Worm (Caenorhabditis elegans) whole organism, L1 larva: ENCODE data around the gene rpl-36.A.
A peak's percentile ranks its signal among the peaks of the same experiment; 100 is the strongest.

ENCODE experiments used
- C04F5.9 ChIP-seq: sonication (generic microtip); optimal IDR thresholded peaks from 2 replicates; lab custom pipeline; 2016; ENCODE audit warnings: missing genetic modification characterization, missing compliant biosample characterization
- C34B4.2 ChIP-seq: sonication (generic microtip); optimal IDR thresholded peaks from 2 replicates; lab custom pipeline; 2017; ENCODE audit warnings: mild to moderate bottlenecking, missing genetic modification characterization, missing compliant biosample characterization
- Y116A8C.19 ChIP-seq: sonication (generic microtip); optimal IDR thresholded peaks from 2 replicates; lab custom pipeline; 2016; ENCODE audit warnings: missing compliant biosample characterization, missing genetic modification characterization, borderline replicate concordance
- aly-2 ChIP-seq: fragments of 150-350 bp; optimal IDR thresholded peaks from 2 replicates; lab custom pipeline; 2014; ENCODE audit warnings: missing biosample characterization, missing genetic modification characterization
- ceh-63 ChIP-seq: fragments of 200-800 bp; sonication (Bioruptor generic); optimal IDR thresholded peaks from 2 replicates; lab custom pipeline; 2018; ENCODE audit warnings: mild to moderate bottlenecking, missing genetic modification characterization, missing compliant biosample characterization
- ceh-8 ChIP-seq: fragments of 200-800 bp; sonication (Bioruptor generic); optimal IDR thresholded peaks from 2 replicates; lab custom pipeline; 2018; ENCODE audit warnings: mild to moderate bottlenecking, missing genetic modification characterization, moderate library complexity, missing compliant biosample characterization
- ceh-90 ChIP-seq: sonication (generic microtip); optimal IDR thresholded peaks from 2 replicates; lab custom pipeline; 2016; ENCODE audit warnings: missing genetic modification characterization, missing compliant biosample characterization
- dpl-1 ChIP-seq, 3 experiments: fragments of 150-350 bp in 2 of 3; sonication (generic microtip) in 1 of 3; optimal IDR thresholded peaks; 2 replicates each; lab custom pipeline; 2014 to 2017; ENCODE audit warnings: missing biosample characterization in 3 of 3, missing genetic modification characterization in 3 of 3, missing genetic modification reagents in 3 of 3
- dsc-1 ChIP-seq: sonication (generic microtip); optimal IDR thresholded peaks from 2 replicates; lab custom pipeline; 2016; ENCODE audit warnings: mild to moderate bottlenecking, missing genetic modification characterization, missing compliant biosample characterization
- efl-3 ChIP-seq: fragments of 200-800 bp; sonication (Bioruptor generic); optimal IDR thresholded peaks from 2 replicates; lab custom pipeline; 2018; ENCODE audit warnings: mild to moderate bottlenecking, missing genetic modification characterization, missing compliant biosample characterization
- egl-13 ChIP-seq: sonication (generic microtip); optimal IDR thresholded peaks from 2 replicates; lab custom pipeline; 2016; ENCODE audit warnings: missing genotype, missing genetic modification reagents, missing genetic modification characterization, missing compliant biosample characterization
- egl-27 ChIP-seq, 2 experiments: fragments of 150-350 bp in 1 of 2; sonication (generic microtip); optimal IDR thresholded peaks; 3 replicates each; lab custom pipeline; 2017 to 2018; ENCODE audit warnings: missing biosample characterization in 2 of 2, missing genetic modification characterization in 2 of 2, missing genetic modification reagents in 2 of 2
- elt-2 ChIP-seq: sonication (generic microtip); optimal IDR thresholded peaks from 2 replicates; lab custom pipeline; 2016; ENCODE audit warnings: missing genetic modification characterization, mild to moderate bottlenecking, inconsistent platforms, missing compliant biosample characterization, missing genetic modification reagents
- elt-3 ChIP-seq, 6 experiments: fragments of 150-350 bp in 1 of 6; sonication (generic microtip); optimal IDR thresholded peaks; 2 replicates each; lab custom pipeline; 2017 to 2018; ENCODE audit warnings: missing biosample characterization in 6 of 6, missing genetic modification characterization in 6 of 6, inconsistent platforms in 1 of 6
- ets-5 ChIP-seq: fragments of 200-800 bp; sonication (Bioruptor generic); IDR thresholded peaks from 2 replicates; pipeline ENCODE4 v1.3.6; 2022; ENCODE audit warnings: missing genetic modification characterization, missing compliant biosample characterization
- fkh-4 ChIP-seq: sonication (generic microtip); optimal IDR thresholded peaks from 2 replicates; lab custom pipeline; 2016; ENCODE audit warnings: missing compliant biosample characterization, missing genetic modification characterization, borderline replicate concordance
- hpl-2 ChIP-seq: fragments of 150-350 bp; optimal IDR thresholded peaks from 2 replicates; lab custom pipeline; 2014; ENCODE audit warnings: missing biosample characterization, missing genetic modification reagents, missing genetic modification characterization
- jun-1 ChIP-seq: fragments of 150-350 bp; optimal IDR thresholded peaks from 2 replicates; lab custom pipeline; 2014; ENCODE audit warnings: missing biosample characterization, missing genetic modification reagents, missing genetic modification characterization
- lin-13 ChIP-seq: fragments of 150-350 bp; optimal IDR thresholded peaks from 2 replicates; lab custom pipeline; 2014; ENCODE audit warnings: missing biosample characterization, missing genetic modification reagents, missing genetic modification characterization
- lin-14 ChIP-seq: fragments of 200-800 bp; sonication (Bioruptor generic); optimal IDR thresholded peaks from 2 replicates; lab custom pipeline; 2018; ENCODE audit warnings: mild to moderate bottlenecking, missing genetic modification characterization, moderate library complexity, missing compliant biosample characterization
- lin-15B ChIP-seq: fragments of 150-350 bp; sonication (generic microtip); optimal IDR thresholded peaks from 3 replicates; lab custom pipeline; 2014; ENCODE audit warnings: missing biosample characterization, missing genetic modification characterization
- lsy-2 ChIP-seq, 2 experiments: fragments of 150-350 bp; optimal IDR thresholded peaks; 2 replicates each; lab custom pipeline; 2014; ENCODE audit warnings: missing biosample characterization in 2 of 2, missing genetic modification characterization in 2 of 2
- mdl-1 ChIP-seq, 2 experiments: fragments of 150-350 bp; optimal IDR thresholded peaks; 2 replicates each; lab custom pipeline; 2014 to 2017; ENCODE audit warnings: missing biosample characterization in 2 of 2, missing genetic modification characterization in 2 of 2, inconsistent platforms in 1 of 2
- mef-2 ChIP-seq: fragments of 150-350 bp; optimal IDR thresholded peaks from 2 replicates; lab custom pipeline; 2014; ENCODE audit warnings: missing biosample characterization, missing genetic modification characterization
- nhr-12 ChIP-seq: sonication (generic microtip); optimal IDR thresholded peaks from 2 replicates; lab custom pipeline; 2017; ENCODE audit warnings: missing biosample characterization, missing genetic modification characterization
- nhr-19 ChIP-seq: fragments of 200-800 bp; sonication (Bioruptor generic); conservative IDR thresholded peaks from 2 replicates; pipeline ENCODE4 v1.3.6; 2022; ENCODE audit warnings: missing genetic modification characterization, missing compliant biosample characterization
- nhr-20 ChIP-seq: sonication (generic microtip); optimal IDR thresholded peaks from 2 replicates; lab custom pipeline; 2016; ENCODE audit warnings: mild to moderate bottlenecking, missing genetic modification characterization, missing compliant biosample characterization
- nhr-237 ChIP-seq: fragments of 150-350 bp; optimal IDR thresholded peaks from 2 replicates; lab custom pipeline; 2014; ENCODE audit warnings: missing biosample characterization, missing genetic modification characterization
- nhr-28 ChIP-seq: fragments of 150-350 bp; optimal IDR thresholded peaks from 2 replicates; lab custom pipeline; 2014; ENCODE audit warnings: missing biosample characterization, missing genetic modification characterization
- nhr-47 ChIP-seq: sonication (generic microtip); optimal IDR thresholded peaks from 2 replicates; lab custom pipeline; 2016; ENCODE audit warnings: mild to moderate bottlenecking, missing genetic modification characterization, moderate library complexity, missing compliant biosample characterization
- nhr-71 ChIP-seq: sonication (generic microtip); optimal IDR thresholded peaks from 2 replicates; lab custom pipeline; 2016; ENCODE audit warnings: mild to moderate bottlenecking, missing genetic modification characterization, moderate library complexity, missing compliant biosample characterization
- nhr-77 ChIP-seq: fragments of 150-350 bp; optimal IDR thresholded peaks from 2 replicates; lab custom pipeline; 2014; ENCODE audit warnings: missing biosample characterization, missing genetic modification characterization
- nhr-84 ChIP-seq: sonication (generic microtip); optimal IDR thresholded peaks from 2 replicates; lab custom pipeline; 2017; ENCODE audit warnings: missing biosample characterization, missing genetic modification characterization
- nhr-85 ChIP-seq: sonication (generic microtip); peaks from one replicate; lab custom pipeline; 2016; ENCODE audit warnings: missing genetic modification characterization, inconsistent platforms, missing compliant biosample characterization
- nhr-90 ChIP-seq: sonication (generic microtip); optimal IDR thresholded peaks from 2 replicates; lab custom pipeline; 2016; ENCODE audit warnings: mild to moderate bottlenecking, missing genetic modification characterization, missing compliant biosample characterization; ENCODE audit not compliant: poor library complexity
- pag-3 ChIP-seq: sonication (generic microtip); optimal IDR thresholded peaks from 2 replicates; lab custom pipeline; 2017; ENCODE audit warnings: missing genetic modification characterization, mild to moderate bottlenecking, missing compliant biosample characterization, antibody characterized with exemption, borderline replicate concordance; ENCODE audit not compliant: insufficient read depth
- pax-3 ChIP-seq: fragments of 200-800 bp; sonication (Bioruptor generic); optimal IDR thresholded peaks from 2 replicates; lab custom pipeline; 2018; ENCODE audit warnings: mild to moderate bottlenecking, missing genetic modification characterization, moderate library complexity, missing compliant biosample characterization
- pqm-1 ChIP-seq: sonication (generic microtip); optimal IDR thresholded peaks from 3 replicates; lab custom pipeline; 2017; ENCODE audit warnings: missing biosample characterization, missing genetic modification characterization
- skn-1 ChIP-seq: fragments of 150-350 bp; optimal IDR thresholded peaks from 2 replicates; lab custom pipeline; 2014; ENCODE audit warnings: missing biosample characterization, missing genetic modification characterization
- sptf-1 ChIP-seq: fragments of 150-350 bp; optimal IDR thresholded peaks from 2 replicates; lab custom pipeline; 2014; ENCODE audit warnings: missing biosample characterization, missing genetic modification characterization
- swsn-7 ChIP-seq: sonication (generic microtip); optimal IDR thresholded peaks from 2 replicates; lab custom pipeline; 2016; ENCODE audit warnings: missing genetic modification characterization, missing compliant biosample characterization
- unc-130 ChIP-seq: fragments of 150-350 bp; optimal IDR thresholded peaks from 2 replicates; lab custom pipeline; 2017; ENCODE audit warnings: missing biosample characterization, missing genetic modification characterization, inconsistent platforms
- unc-62 ChIP-seq: fragments of 150-350 bp; optimal IDR thresholded peaks from 2 replicates; lab custom pipeline; 2014; ENCODE audit warnings: missing biosample characterization, missing genetic modification reagents, missing genetic modification characterization
- vab-15 ChIP-seq: sonication (generic microtip); optimal IDR thresholded peaks from 2 replicates; lab custom pipeline; 2017; ENCODE audit warnings: missing genotype, mild to moderate bottlenecking, missing genetic modification characterization, missing compliant biosample characterization
- zag-1 ChIP-seq: fragments of 150-350 bp; optimal IDR thresholded peaks from 2 replicates; lab custom pipeline; 2014; ENCODE audit warnings: missing biosample characterization, missing genetic modification characterization
- ztf-11 ChIP-seq, 2 experiments: sonication (generic microtip); optimal IDR thresholded peaks; 2 replicates each; lab custom pipeline; 2016 to 2017; ENCODE audit warnings: missing genetic modification characterization in 2 of 2, missing biosample characterization in 1 of 2, missing compliant biosample characterization in 1 of 2

rpl-36.A gene

DNA sequence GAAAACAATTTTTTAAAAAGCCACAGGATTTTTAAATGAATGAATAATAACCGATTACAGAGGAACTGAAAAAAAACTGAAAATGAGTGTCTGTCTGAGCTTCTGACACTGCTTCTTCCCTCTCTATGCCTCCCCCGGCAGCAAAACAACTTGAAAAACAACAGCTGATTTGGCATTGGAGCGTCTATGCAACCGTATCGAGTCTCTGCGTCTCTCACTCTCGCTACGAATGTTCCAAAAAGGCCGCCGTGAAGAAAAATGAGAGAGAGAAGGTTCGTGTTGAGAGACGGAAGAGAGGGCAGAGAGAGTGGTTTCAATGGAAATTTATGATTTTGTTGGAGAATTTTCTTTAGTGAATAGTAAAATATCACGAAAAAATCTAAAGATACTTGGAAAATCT is 6.0 kb upstream of the rpl-36.A start (continued):
- TF ChIP-seq nhr-19 (peak; percentile 6; the same call in 1 of the 2 replicates), ets-5 (GFP tag; lab: Robert Waterston, UW) (no peak), mdl-1 (tag; optimal IDR thresholded peaks at IDR 0.05; lab: Kevin White, UChicago) (peak in 1 of 2 experiments; percentile 51), fkh-4 (no peak)

DNA sequence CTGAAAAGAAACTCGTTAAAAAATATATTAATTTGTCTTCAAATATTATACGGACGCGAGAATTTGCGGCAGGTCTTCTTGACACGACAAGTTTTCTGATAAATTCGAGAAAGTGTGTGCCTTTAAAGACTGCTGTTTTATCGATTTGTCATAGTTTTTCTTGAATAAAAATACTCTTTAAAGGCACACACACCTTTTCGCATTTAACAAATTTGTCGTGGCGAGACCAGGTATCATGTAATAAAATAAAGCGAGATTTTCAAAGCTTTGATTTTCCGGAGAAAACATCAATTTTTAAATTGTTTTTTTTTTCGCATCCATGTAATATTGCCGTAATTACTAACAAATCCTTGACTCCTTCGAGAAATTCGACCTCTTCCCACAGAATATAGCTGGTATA is 4.2 kb upstream of the rpl-36.A start:
- no peak for TF ChIP-seq elt-2
- TF ChIP-seq efl-3 (GFP tag; lab: Kevin White, UChicago): no peak
- TF ChIP-seq nhr-237: no peak
- no peak for TF ChIP-seq Y116A8C.19 (tag; lab: Kevin White, UChicago)
- no peak for TF ChIP-seq ceh-8 (GFP tag; lab: Kevin White, UChicago)
- no peak for TF ChIP-seq egl-27 (tag; optimal IDR thresholded peaks at IDR 0.05; lab: Kevin White, UChicago)
- no peak for TF ChIP-seq skn-1 (tag; lab: Kevin White, UChicago)
- TF ChIP-seq nhr-77 (tag; lab: Kevin White, UChicago): no peak
- no peak for TF ChIP-seq C34B4.2
- TF ChIP-seq nhr-90: no peak
- TF ChIP-seq nhr-71 (tag; lab: Kevin White, UChicago): no peak
- TF ChIP-seq pqm-1: no peak
- TF ChIP-seq nhr-85: no peak

DNA sequence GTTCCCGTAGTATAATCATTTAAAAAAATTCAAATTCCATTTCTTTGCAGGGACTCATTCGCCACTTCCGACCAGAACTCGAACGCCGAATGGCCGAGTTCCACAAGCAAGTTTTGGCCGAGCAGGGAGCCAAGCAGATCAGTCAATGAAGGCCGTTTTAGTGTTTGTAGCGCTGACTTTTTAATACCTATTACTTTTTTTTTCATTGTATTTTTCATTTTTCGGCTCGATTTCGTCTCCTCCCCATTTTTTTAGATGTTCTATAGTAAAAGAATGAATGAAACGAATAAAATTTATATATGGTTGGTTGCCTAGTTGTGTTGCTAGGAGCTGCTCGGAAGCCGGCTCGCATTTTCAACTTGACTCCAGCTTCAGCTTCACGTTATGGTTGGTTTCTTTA is 2.8 kb upstream of the rpl-36.A start, which contains the start of gene C09H10.4:
Gene C09H10.4, plus strand, starts transcription at position 301 of the 400 bp plus-strand sequence.
- TF ChIP-seq unc-130 (tag; lab: Kevin White, UChicago): no peak
- no peak for TF ChIP-seq elt-3 (tag; optimal IDR thresholded peaks at IDR 0.05; lab: Kevin White, UChicago)
- no peak for TF ChIP-seq ceh-90
- no peak for TF ChIP-seq nhr-47 (tag; lab: Kevin White, UChicago)
- no peak for TF ChIP-seq ceh-8 (GFP tag; lab: Kevin White, UChicago)
- TF ChIP-seq nhr-85: no peak
- TF ChIP-seq jun-1: no peak
- TF ChIP-seq lin-13 (GFP tag; lab: Kevin White, UChicago): no peak
- no peak for TF ChIP-seq nhr-84
- no peak for TF ChIP-seq swsn-7 (tag; lab: Kevin White, UChicago)
- no peak for TF ChIP-seq nhr-28 (tag; lab: Kevin White, UChicago)
- TF ChIP-seq vab-15: no peak
- no peak for TF ChIP-seq nhr-20 (tag; lab: Kevin White, UChicago)

DNA sequence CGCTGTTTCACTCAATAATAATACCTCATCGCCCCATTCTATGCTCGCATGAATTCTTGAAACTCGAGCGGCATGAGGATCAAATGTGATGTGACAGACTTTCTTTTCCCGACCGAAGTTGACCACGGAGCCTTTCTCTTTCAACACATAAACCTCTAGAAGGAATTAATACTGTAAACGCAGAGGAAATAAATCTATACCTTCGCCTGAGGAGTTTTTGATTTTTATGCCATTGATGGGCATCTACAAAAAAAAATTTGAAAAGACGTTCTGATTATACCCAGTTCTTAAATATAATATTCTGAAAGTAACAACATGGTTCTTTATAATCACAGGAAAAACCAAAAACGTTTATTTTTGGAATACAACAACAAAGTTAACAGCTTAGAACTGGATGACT is 771 bp downstream of the rpl-36.A start, which contains the start of gene nbs-1:
Gene nbs-1, minus strand, starts transcription at position 246 of the 400 bp plus-strand sequence.
- TF ChIP-seq ceh-90 (no peak), efl-3 (GFP tag; lab: Kevin White, UChicago) (no peak), aly-2 (tag; lab: Kevin White, UChicago) (no peak), unc-62 (GFP tag; lab: Kevin White, UChicago) (no peak), nhr-90 (peak; percentile 12), lin-14 (no peak), dsc-1 (tag; lab: Kevin White, UChicago) (no peak), ztf-11 (tag; optimal IDR thresholded peaks at IDR 0.05; lab: Kevin White, UChicago) (no peak), lsy-2 (tag; optimal IDR thresholded peaks at IDR 0.05; lab: Kevin White, UChicago) (peak in 1 of 2 experiments; percentile 41), sptf-1 (tag; lab: Kevin White, UChicago) (no peak), mef-2 (tag; lab: Kevin White, UChicago) (no peak), unc-130 (tag; lab: Kevin White, UChicago) (no peak), nhr-28 (tag; lab: Kevin White, UChicago) (no peak), dpl-1 (GFP tag; optimal IDR thresholded peaks at IDR 0.05; lab: Kevin White, UChicago) (no peak), ceh-63 (no peak), pag-3 (tag; lab: Kevin White, UChicago) (no peak), Y116A8C.19 (tag; lab: Kevin White, UChicago) (no peak), nhr-47 (tag; lab: Kevin White, UChicago) (peak; percentile 13), pax-3 (tag; lab: Kevin White, UChicago) (no peak), hpl-2 (no peak), nhr-77 (tag; lab: Kevin White, UChicago) (peak; percentile 7), lin-15B (no peak), zag-1 (tag; lab: Kevin White, UChicago) (no peak), nhr-12 (tag; lab: Kevin White, UChicago) (no peak), swsn-7 (tag; lab: Kevin White, UChicago) (no peak), vab-15 (no peak), ets-5 (GFP tag; lab: Robert Waterston, UW) (no peak), C04F5.9 (tag; lab: Kevin White, UChicago) (no peak), nhr-85 (peak; percentile 63), egl-13 (tag; lab: Kevin White, UChicago) (no peak)
